Worm (Caenorhabditis elegans): ENCODE data around the gene fat-5.
A peak's percentile ranks its signal among the peaks of the same experiment; 100 is the strongest.

The fat-5 gene

DNA sequence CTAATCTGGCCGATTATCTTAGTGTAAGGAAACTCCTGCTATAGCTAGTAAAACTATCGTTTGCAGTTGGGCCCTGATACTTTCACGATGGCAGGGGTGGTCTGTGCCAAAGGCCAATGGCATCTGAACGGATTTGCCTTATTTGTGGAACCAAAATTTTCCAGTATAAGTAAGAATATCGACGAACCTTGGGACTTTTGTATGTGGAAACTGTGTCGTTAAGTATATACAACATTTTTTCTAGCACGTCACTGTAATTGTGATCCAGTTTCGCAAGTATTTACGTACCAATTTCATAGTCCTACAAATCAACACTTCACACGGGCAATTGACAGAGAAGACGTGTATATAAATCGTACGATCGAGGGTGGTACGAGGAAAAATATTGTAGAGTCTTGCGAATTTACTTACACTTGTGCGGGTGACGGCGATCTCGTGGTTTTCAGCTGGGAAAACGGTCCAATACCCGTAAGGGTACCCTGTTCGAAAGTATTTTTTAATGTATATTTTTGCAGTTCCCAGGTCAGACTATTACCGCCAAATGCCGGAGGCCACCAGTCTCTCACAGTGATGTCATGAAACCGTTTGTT is 18.5 kb upstream of the fat-5 start:
- no peak for TF ChIP-seq ztf-16 (tag; optimal IDR thresholded peaks at IDR 0.05)
- no peak for TF ChIP-seq nhr-232 (tag; optimal IDR thresholded peaks at IDR 0.05)
- no peak for TF ChIP-seq dve-1 (tag; optimal IDR thresholded peaks at IDR 0.05)

DNA sequence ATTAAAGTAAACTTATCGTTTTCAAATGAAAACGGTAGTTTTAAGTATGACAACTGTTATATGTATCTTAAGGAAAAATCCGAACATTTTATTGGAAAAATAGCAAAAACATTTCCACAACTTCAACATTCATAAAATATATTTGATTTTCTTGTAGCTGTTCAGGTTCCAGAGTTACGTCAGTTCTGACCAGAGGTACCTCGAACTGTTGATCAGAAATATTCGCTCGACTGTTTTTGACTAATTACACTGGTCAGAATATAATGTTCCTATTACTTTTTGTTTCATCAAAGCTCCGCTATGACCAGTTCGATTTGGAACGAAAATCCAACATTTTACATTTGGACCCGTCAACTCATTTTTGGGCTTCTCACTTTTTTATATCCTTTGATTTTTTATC is 17.8 kb upstream of the fat-5 start, which contains the start of gene srh-31:
srh-31 (plus strand) TSS at position 301 of the 400 bp plus-strand sequence.
- TF ChIP-seq nfya-1 (tag; optimal IDR thresholded peaks at IDR 0.05) (no peak), Y22D7AL.16 (tag; optimal IDR thresholded peaks at IDR 0.05) (no peak)

DNA sequence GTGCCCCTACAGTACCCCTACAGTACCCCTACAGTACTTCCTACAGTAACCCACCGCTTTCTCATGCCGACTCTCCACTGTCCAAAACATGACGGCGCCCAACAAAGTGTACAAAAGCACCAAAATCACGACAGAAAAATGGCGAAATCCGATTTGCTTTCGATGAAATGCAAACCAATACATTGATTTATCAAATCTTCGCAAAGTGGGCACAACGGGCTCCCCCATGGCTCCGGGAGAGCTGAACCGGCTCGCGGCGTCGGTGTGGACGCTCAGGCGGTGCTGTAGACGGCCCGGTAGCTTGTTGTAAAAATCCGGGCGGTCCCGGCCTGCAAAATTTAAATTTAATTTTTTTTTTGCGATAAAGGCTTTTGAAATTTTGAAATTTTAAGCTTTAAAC is 12.5 kb upstream of the fat-5 start:
- TF ChIP-seq K09A11.1 (tag; optimal IDR thresholded peaks at IDR 0.05; ENCODE audit: insufficient read depth) (no peak), ceh-24 (tag; optimal IDR thresholded peaks at IDR 0.05) (no peak), ets-4 (tag; optimal IDR thresholded peaks at IDR 0.05) (no peak), sdc-2 (tag; optimal IDR thresholded peaks at IDR 0.05) (no peak), pha-4 (tag; optimal IDR thresholded peaks at IDR 0.05) (no peak), ttx-3 (tag; optimal IDR thresholded peaks at IDR 0.05) (no peak), ceh-30 (tag; optimal IDR thresholded peaks at IDR 0.05) (no peak), che-1 (tag; optimal IDR thresholded peaks at IDR 0.05) (no peak), ceh-14 (tag; optimal IDR thresholded peaks at IDR 0.05) (no peak), pros-1 (tag; optimal IDR thresholded peaks at IDR 0.05) (no peak), elt-4 (tag; optimal IDR thresholded peaks at IDR 0.05) (no peak), ahr-1 (tag; optimal IDR thresholded peaks at IDR 0.05) (no peak), lim-6 (tag; optimal IDR thresholded peaks at IDR 0.05) (no peak), dve-1 (tag; optimal IDR thresholded peaks at IDR 0.05) (no peak), ceh-31 (tag; optimal IDR thresholded peaks at IDR 0.05) (no peak), npax-4 (tag; optimal IDR thresholded peaks at IDR 0.05) (no peak), nfya-1 (tag; optimal IDR thresholded peaks at IDR 0.05) (no peak), T23F11.4 (GFP tag; optimal IDR thresholded peaks at IDR 0.05) (no peak), Y22D7AL.16 (tag; optimal IDR thresholded peaks at IDR 0.05) (no peak)

DNA sequence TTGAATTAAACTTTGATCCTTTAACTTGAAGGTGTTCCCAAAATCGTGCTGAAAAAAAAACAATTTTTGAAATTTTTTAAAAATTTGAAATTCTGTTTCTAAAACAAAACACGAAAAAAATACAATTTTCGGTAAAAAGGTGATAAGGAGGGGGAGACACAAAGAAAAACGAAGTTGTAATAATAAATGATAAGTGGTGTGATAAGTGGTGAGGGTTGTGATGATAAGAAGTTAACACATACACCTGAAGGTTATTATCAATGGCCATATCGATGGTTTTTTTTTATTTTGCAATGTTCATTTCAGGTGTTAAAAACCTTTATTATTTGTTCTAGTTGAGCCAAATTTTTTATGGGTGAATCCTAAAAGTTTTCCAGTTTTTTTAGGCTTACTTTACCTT is 10.5 kb upstream of the fat-5 start, which contains the start of gene twk-33:
twk-33 (minus strand) TSS at position 48 of the 400 bp plus-strand sequence.
- TF ChIP-seq elt-2 (tag; optimal IDR thresholded peaks at IDR 0.05) (peak; percentile 98), pag-3 (tag; optimal IDR thresholded peaks at IDR 0.05; ENCODE audit: borderline replicate concordance) (no peak)

DNA sequence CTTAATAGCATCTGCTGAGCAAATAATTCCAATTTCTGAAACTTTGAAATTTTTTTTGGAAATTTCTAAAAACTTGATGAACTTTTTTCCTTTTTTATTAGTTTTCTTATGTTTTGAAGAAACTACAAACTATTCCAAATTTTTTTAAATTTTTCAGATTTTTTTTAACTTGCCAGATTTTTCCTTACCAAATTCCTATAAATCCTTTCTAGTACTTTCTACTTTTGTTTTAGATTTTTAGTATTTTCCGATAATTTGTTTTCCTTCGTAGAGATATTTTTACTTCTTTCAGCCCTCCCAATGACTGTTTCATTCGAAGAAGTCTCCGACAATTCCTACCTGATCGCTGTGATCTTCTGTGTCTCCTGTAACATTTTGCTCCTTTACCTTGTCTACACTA is 6.2 kb upstream of the fat-5 start, which contains the start of gene str-77:
str-77 (plus strand) TSS at position 301 of the 400 bp plus-strand sequence.
- TF ChIP-seq npax-4 (tag; optimal IDR thresholded peaks at IDR 0.05) (no peak), ttx-3 (tag; optimal IDR thresholded peaks at IDR 0.05) (no peak), ceh-22 (tag; optimal IDR thresholded peaks at IDR 0.05) (no peak), elt-2 (tag; optimal IDR thresholded peaks at IDR 0.05) (no peak), ceh-31 (tag; optimal IDR thresholded peaks at IDR 0.05) (no peak), lim-6 (tag; optimal IDR thresholded peaks at IDR 0.05) (no peak), gmeb-2 (tag; optimal IDR thresholded peaks at IDR 0.05) (no peak), unc-3 (GFP tag; conservative IDR thresholded peaks at IDR 0.05) (no peak), unc-3 (tag; optimal IDR thresholded peaks at IDR 0.05) (no peak), unc-55 (GFP tag; optimal IDR thresholded peaks at IDR 0.05) (no peak), ztf-16 (tag; optimal IDR thresholded peaks at IDR 0.05) (no peak), sox-4 (tag; optimal IDR thresholded peaks at IDR 0.05) (no peak), nhr-232 (tag; optimal IDR thresholded peaks at IDR 0.05) (no peak), tbx-2 (tag; optimal IDR thresholded peaks at IDR 0.05) (no peak)

DNA sequence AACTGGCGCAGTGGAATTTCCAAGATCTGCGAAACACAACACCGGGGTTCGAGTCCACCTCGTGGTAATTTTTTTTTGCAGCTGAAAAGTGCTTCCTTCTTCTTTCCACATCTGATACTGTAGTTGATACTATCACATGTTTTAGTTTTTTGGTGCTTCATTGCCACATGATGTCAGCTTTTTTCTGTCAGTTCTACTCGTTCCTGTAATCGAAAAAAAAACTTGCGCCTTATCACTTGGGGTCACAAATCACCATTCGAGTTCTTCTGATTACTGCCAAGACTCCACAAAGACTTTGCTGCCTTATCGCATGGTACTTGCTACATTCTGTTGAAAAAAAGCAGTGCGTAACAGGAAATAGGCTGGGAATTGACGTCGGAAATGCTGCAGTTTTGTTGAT is 3.1 kb upstream of the fat-5 start:
- TF ChIP-seq elt-2 (tag; optimal IDR thresholded peaks at IDR 0.05) (peak; percentile 83), sdc-2 (tag; optimal IDR thresholded peaks at IDR 0.05) (no peak)

Data from whole organism, late embryonic.